Fruit fly (Drosophila melanogaster) whole organism, embryonic: ENCODE measurements around the gene HisCl1.

Source experiments
- Asciz ChIP-seq: fragments of 200-800 bp; sonication (Bioruptor generic); optimal IDR thresholded peaks from 2 replicates; lab custom pipeline; 2017; ENCODE audit warnings: missing biosample characterization, mild to moderate bottlenecking, missing genetic modification characterization, missing genetic modification reagents
- CG10267 ChIP-seq: fragments of 200-800 bp; sonication (Bioruptor generic); optimal IDR thresholded peaks from 2 replicates; lab custom pipeline; 2018; ENCODE audit warnings: missing biosample characterization, mild to moderate bottlenecking, missing genetic modification characterization, moderate library complexity
- CG11456 ChIP-seq: fragments of 200-800 bp; sonication (Bioruptor generic); IDR thresholded peaks from 3 replicates; pipeline ENCODE4 v1.3.6; 2022; ENCODE audit warnings: missing biosample characterization, missing genetic modification characterization
- CG12236 ChIP-seq: fragments of 200-800 bp; sonication (Bioruptor generic); optimal IDR thresholded peaks from 2 replicates; lab custom pipeline; 2016; ENCODE audit warnings: missing biosample characterization, missing genetic modification characterization
- CG15011 ChIP-seq: fragments of 200-800 bp; sonication (Bioruptor generic); optimal IDR thresholded peaks from 3 replicates; lab custom pipeline; 2018; ENCODE audit warnings: missing biosample characterization, mild to moderate bottlenecking, missing genetic modification characterization
- CG15601 ChIP-seq: fragments of 200-800 bp; sonication (Bioruptor generic); optimal IDR thresholded peaks from 3 replicates; lab custom pipeline; 2019; ENCODE audit warnings: missing biosample characterization, mild to moderate bottlenecking, missing genetic modification characterization, moderate library complexity
- CG2202 ChIP-seq: fragments of 200-800 bp; sonication (Bioruptor generic); optimal IDR thresholded peaks from 2 replicates; lab custom pipeline; 2018; ENCODE audit warnings: missing biosample characterization, mild to moderate bottlenecking, missing genetic modification characterization
- CG3163 ChIP-seq: fragments of 200-800 bp; sonication (Bioruptor generic); optimal IDR thresholded peaks from 3 replicates; lab custom pipeline; 2016; ENCODE audit warnings: missing biosample characterization, missing genetic modification characterization
- CG3726 ChIP-seq: fragments of 200-800 bp; sonication (Bioruptor generic); IDR thresholded peaks from 3 replicates; pipeline ENCODE4, ENCODE4 v1.3.6; 2022; ENCODE audit warnings: missing biosample characterization, missing genetic modification characterization
- CG3847 ChIP-seq: fragments of 200-800 bp; sonication (Bioruptor generic); IDR thresholded peaks from 2 replicates; pipeline ENCODE4 v1.3.6; 2022; ENCODE audit warnings: missing biosample characterization, missing genetic modification characterization
- CG4424 ChIP-seq: fragments of 200-800 bp; sonication (Bioruptor generic); optimal IDR thresholded peaks from 3 replicates; lab custom pipeline; 2016; ENCODE audit warnings: missing biosample characterization, missing genetic modification characterization
- CG4617 ChIP-seq: fragments of 200-800 bp; sonication (Bioruptor generic); optimal IDR thresholded peaks from 3 replicates; lab custom pipeline; 2016; ENCODE audit warnings: missing biosample characterization, missing genetic modification characterization, borderline replicate concordance
- CG4730 ChIP-seq: fragments of 200-800 bp; sonication (Bioruptor generic); IDR thresholded peaks from 2 replicates; pipeline ENCODE4 v1.3.6; 2022; ENCODE audit warnings: missing biosample characterization, missing genetic modification characterization
- CG6254 ChIP-seq: fragments of 200-800 bp; sonication (Bioruptor generic); optimal IDR thresholded peaks from 3 replicates; lab custom pipeline; 2017; ENCODE audit warnings: mild to moderate bottlenecking, missing biosample characterization, missing genetic modification reagents, missing genetic modification characterization
- CG6683 ChIP-seq: fragments of 200-800 bp; sonication (Bioruptor generic); optimal IDR thresholded peaks from 2 replicates; lab custom pipeline; 2017; ENCODE audit warnings: missing biosample characterization, mild to moderate bottlenecking, missing genetic modification characterization, missing genetic modification reagents
- CG6813 ChIP-seq: fragments of 200-800 bp; sonication (Bioruptor generic); optimal IDR thresholded peaks from 2 replicates; lab custom pipeline; 2017; ENCODE audit warnings: missing biosample characterization, missing genetic modification characterization, mild to moderate bottlenecking, moderate library complexity, missing genetic modification reagents
- CG6854 ChIP-seq: fragments of 200-800 bp; sonication (Bioruptor generic); optimal IDR thresholded peaks from 3 replicates; lab custom pipeline; 2017; ENCODE audit warnings: missing biosample characterization, mild to moderate bottlenecking, missing genetic modification characterization
- CG7271 ChIP-seq: fragments of 200-800 bp; sonication (Bioruptor generic); optimal IDR thresholded peaks from 2 replicates; lab custom pipeline; 2018; ENCODE audit warnings: missing biosample characterization, mild to moderate bottlenecking, missing genetic modification characterization, moderate library complexity
- CG7786 ChIP-seq: fragments of 200-800 bp; sonication (Bioruptor generic); optimal IDR thresholded peaks from 2 replicates; lab custom pipeline; 2016; ENCODE audit warnings: missing biosample characterization, missing genetic modification characterization
- CG7963 ChIP-seq: fragments of 200-800 bp; sonication (Bioruptor generic); IDR thresholded peaks from 3 replicates; pipeline ENCODE4 v1.3.6; 2022; ENCODE audit warnings: missing biosample characterization, missing genetic modification characterization; ENCODE audit not compliant: partially characterized antibody
- CG9215 ChIP-seq: fragments of 200-800 bp; sonication (Bioruptor generic); IDR thresholded peaks from 2 replicates; pipeline ENCODE4 v1.3.6; 2022; ENCODE audit warnings: missing biosample characterization, missing genetic modification characterization
- CG9609 ChIP-seq: fragments of 200-800 bp; sonication (Bioruptor generic); optimal IDR thresholded peaks from 3 replicates; lab custom pipeline; 2016; ENCODE audit warnings: missing biosample characterization, missing genetic modification characterization
- CG9817 ChIP-seq: fragments of 200-800 bp; sonication (Bioruptor generic); optimal IDR thresholded peaks from 2 replicates; lab custom pipeline; 2018; ENCODE audit warnings: missing biosample characterization, mild to moderate bottlenecking, missing genetic modification characterization, moderate library complexity
- D ChIP-seq, 2 experiments: fragments of 200-800 bp in 1 of 2; fragments of >200 bp in 1 of 2; sonication (Bioruptor generic) in 1 of 2; optimal IDR thresholded peaks; 2 replicates in 1 of 2; 3 replicates in 1 of 2; lab custom pipeline; 2017; ENCODE audit warnings: mild to moderate bottlenecking in 1 of 2, missing biosample characterization in 1 of 2, missing genetic modification characterization in 1 of 2, missing genetic modification reagents in 1 of 2
- Doc2 ChIP-seq: fragments of 200-800 bp; sonication (Bioruptor generic); IDR thresholded peaks from 2 replicates; pipeline ENCODE4 v1.3.6; 2022; ENCODE audit warnings: missing biosample characterization, missing genetic modification characterization
- ERR ChIP-seq: fragments of 200-800 bp; sonication (Bioruptor generic); optimal IDR thresholded peaks from 2 replicates; lab custom pipeline; 2016; ENCODE audit warnings: missing biosample characterization, missing genetic modification characterization
- GATAe ChIP-seq: fragments of 200-800 bp; sonication (Bioruptor generic); conservative IDR thresholded peaks from 2 replicates; pipeline ENCODE4 v1.3.6; 2022; ENCODE audit warnings: missing biosample characterization, missing genetic modification characterization
- Hr39 ChIP-seq: fragments of >200 bp; optimal IDR thresholded peaks from 2 replicates; lab custom pipeline; 2017
- Hsf ChIP-seq: fragments of 200-800 bp; sonication (Bioruptor generic); optimal IDR thresholded peaks from 3 replicates; lab custom pipeline; 2016; ENCODE audit warnings: missing biosample characterization, missing genetic modification characterization
- Mad ChIP-seq: fragments of 200-800 bp; sonication (Bioruptor generic); optimal IDR thresholded peaks from 2 replicates; lab custom pipeline; 2016; ENCODE audit warnings: missing biosample characterization, missing genetic modification characterization
- Myb ChIP-seq: fragments of 200-800 bp; sonication (Bioruptor generic); optimal IDR thresholded peaks from 2 replicates; lab custom pipeline; 2016; ENCODE audit warnings: missing biosample characterization, missing genetic modification characterization
- Ravus ChIP-seq: fragments of 200-800 bp; sonication (Bioruptor generic); IDR thresholded peaks from 2 replicates; pipeline ENCODE4 v1.3.6; 2022; ENCODE audit warnings: missing biosample characterization, missing genetic modification characterization
- bab2 ChIP-seq: fragments of 200-800 bp; sonication (Bioruptor generic); optimal IDR thresholded peaks from 2 replicates; lab custom pipeline; 2016; ENCODE audit warnings: missing biosample characterization, missing genetic modification characterization
- bigmax ChIP-seq: fragments of 200-800 bp; sonication (Bioruptor generic); optimal IDR thresholded peaks from 2 replicates; lab custom pipeline; 2018; ENCODE audit warnings: missing biosample characterization, mild to moderate bottlenecking, missing genetic modification characterization
- crp ChIP-seq, 2 experiments: fragments of 200-800 bp; sonication (Bioruptor generic); optimal IDR thresholded peaks; 2 replicates in 1 of 2; 3 replicates in 1 of 2; lab custom pipeline; 2017; ENCODE audit warnings: missing biosample characterization in 2 of 2, missing genetic modification characterization in 2 of 2, mild to moderate bottlenecking in 1 of 2, moderate library complexity in 1 of 2
- dysf ChIP-seq: fragments of 200-800 bp; sonication (Bioruptor generic); IDR thresholded peaks from 3 replicates; pipeline ENCODE4 v1.3.6; 2022; ENCODE audit warnings: missing biosample characterization, missing genetic modification characterization
- emc ChIP-seq: fragments of 200-800 bp; sonication (Bioruptor generic); optimal IDR thresholded peaks from 2 replicates; lab custom pipeline; 2016; ENCODE audit warnings: missing biosample characterization, missing genetic modification characterization
- fd102C ChIP-seq: fragments of 200-800 bp; sonication (Bioruptor generic); optimal IDR thresholded peaks from 2 replicates; lab custom pipeline; 2018; ENCODE audit warnings: missing biosample characterization, mild to moderate bottlenecking, missing genetic modification characterization, moderate library complexity
- grau ChIP-seq: fragments of 200-800 bp; optimal IDR thresholded peaks from 3 replicates; lab custom pipeline; 2019; ENCODE audit warnings: missing biosample characterization, mild to moderate bottlenecking, missing genetic modification characterization, moderate library complexity
- kah ChIP-seq: fragments of 200-800 bp; sonication (Bioruptor generic); optimal IDR thresholded peaks from 2 replicates; lab custom pipeline; 2018; ENCODE audit warnings: missing biosample characterization, mild to moderate bottlenecking, missing genetic modification characterization
- lilli ChIP-seq: fragments of 200-800 bp; sonication (Bioruptor generic); optimal IDR thresholded peaks from 3 replicates; lab custom pipeline; 2016; ENCODE audit warnings: missing biosample characterization, missing genetic modification characterization
- mld ChIP-seq: fragments of 200-800 bp; sonication (Bioruptor generic); IDR thresholded peaks from 3 replicates; pipeline ENCODE4 v1.3.6; 2022; ENCODE audit warnings: missing biosample characterization, missing genetic modification characterization; ENCODE audit not compliant: partially characterized antibody
- nmo ChIP-seq: fragments of 200-800 bp; sonication (Bioruptor generic); optimal IDR thresholded peaks from 2 replicates; lab custom pipeline; 2018; ENCODE audit warnings: missing biosample characterization, mild to moderate bottlenecking, missing genetic modification characterization, moderate library complexity
- nom ChIP-seq: fragments of 200-800 bp; sonication (Bioruptor generic); optimal IDR thresholded peaks from 2 replicates; lab custom pipeline; 2017; ENCODE audit warnings: missing biosample characterization, missing genetic modification characterization, mild to moderate bottlenecking, moderate library complexity, missing genetic modification reagents
- seq ChIP-seq: fragments of 200-800 bp; sonication (Bioruptor generic); IDR thresholded peaks from 2 replicates; pipeline ENCODE4 v1.3.6; 2022; ENCODE audit warnings: missing biosample characterization, missing genetic modification characterization
- tap ChIP-seq: fragments of 200-800 bp; optimal IDR thresholded peaks from 3 replicates; lab custom pipeline; 2019; ENCODE audit warnings: missing biosample characterization, mild to moderate bottlenecking, missing genetic modification characterization, moderate library complexity
- tin ChIP-seq: fragments of 200-800 bp; sonication (Bioruptor generic); optimal IDR thresholded peaks from 3 replicates; lab custom pipeline; 2016; ENCODE audit warnings: missing biosample characterization, missing genetic modification characterization
- toy ChIP-seq: fragments of 200-800 bp; sonication (Bioruptor generic); IDR thresholded peaks from 2 replicates; pipeline ENCODE4 v1.3.6; 2022; ENCODE audit warnings: missing biosample characterization, missing genetic modification characterization
- vvl ChIP-seq: fragments of 200-800 bp; sonication (Bioruptor generic); IDR thresholded peaks from 2 replicates; pipeline ENCODE4 v1.3.6; 2022; ENCODE audit warnings: missing biosample characterization, missing genetic modification characterization

The HisCl1 gene

DNA sequence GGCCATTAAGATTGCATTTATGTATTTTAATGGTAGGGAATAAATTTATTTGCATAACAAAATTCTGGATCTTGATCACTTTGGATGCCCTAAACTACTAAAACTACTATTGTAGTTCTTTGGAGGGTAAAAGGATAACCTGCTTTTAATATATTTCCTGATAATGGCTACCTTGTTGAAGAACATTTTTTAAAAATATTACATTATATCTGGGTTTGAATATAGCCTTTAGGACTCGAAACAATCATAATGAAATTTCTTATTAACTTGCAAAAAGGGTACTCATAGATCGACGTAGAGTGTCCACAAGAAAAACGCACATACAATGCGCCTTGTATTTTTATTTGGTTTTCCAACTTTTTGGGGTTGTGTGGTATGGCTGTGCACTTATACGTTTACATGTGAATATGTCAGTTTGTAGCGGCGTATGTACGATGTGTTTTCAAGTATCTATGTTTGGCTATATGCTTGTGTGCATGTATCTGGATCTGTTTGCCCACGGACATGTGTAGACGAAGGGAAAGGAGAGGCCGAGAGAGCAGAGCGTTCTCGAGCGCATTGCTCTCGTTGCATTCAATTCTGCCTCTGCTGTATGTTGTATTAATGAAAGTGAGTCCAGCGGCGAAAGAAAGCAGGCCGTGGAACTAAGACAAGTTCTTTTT, 7.5 kb upstream of the HisCl1 start (continued):
- TF ChIP-seq GATAe (GFP tag; lab: Robert Waterston, UW): no peak
- peak; percentile 58 for TF ChIP-seq bab2 (GFP tag; lab: Kevin White, UChicago)
- TF ChIP-seq Asciz (GFP tag; lab: Kevin White, UChicago): peak; percentile 62
- TF ChIP-seq CG7271: no peak
- TF ChIP-seq CG6254 (GFP tag; lab: Kevin White, UChicago): peak; percentile 75
- peak; percentile 68 for TF ChIP-seq tin (GFP tag; lab: Kevin White, UChicago)
- no peak for TF ChIP-seq CG9215 (GFP tag; lab: Robert Waterston, UW)
- no peak for TF ChIP-seq Doc2
- TF ChIP-seq Hr39: no peak
- no peak for TF ChIP-seq emc (GFP tag; lab: Kevin White, UChicago)
- TF ChIP-seq CG15011 (GFP tag; lab: Kevin White, UChicago): peak; percentile 46
- no peak for TF ChIP-seq crp (GFP tag; optimal IDR thresholded peaks at IDR 0.05; lab: Kevin White, UChicago)
- no peak for TF ChIP-seq seq (GFP tag; lab: Robert Waterston, UW)
- TF ChIP-seq CG3847 (GFP tag; lab: Robert Waterston, UW): no peak
- TF ChIP-seq CG10267: peak; percentile 80
- peak; percentile 82 for TF ChIP-seq CG2202 (tag; lab: Kevin White, UChicago)
- TF ChIP-seq Hsf (GFP tag; lab: Kevin White, UChicago): peak; percentile 68
- peak; percentile 75; the same call in 1 of the 2 replicates for TF ChIP-seq vvl (GFP tag; lab: Robert Waterston, UW)
- no peak for TF ChIP-seq mld (GFP tag; lab: Robert Waterston, UW)
- peak; percentile 61 for TF ChIP-seq lilli (GFP tag; lab: Kevin White, UChicago)
- peak; percentile 15 for TF ChIP-seq CG6813 (GFP tag; lab: Kevin White, UChicago)
- no peak for TF ChIP-seq CG11456 (GFP tag; lab: Robert Waterston, UW)
- peak; percentile 42 for TF ChIP-seq fd102C
- TF ChIP-seq grau (tag; lab: Kevin White, UChicago): peak; percentile 80
- peak; percentile 46 for TF ChIP-seq CG12236 (GFP tag; lab: Kevin White, UChicago)
- TF ChIP-seq Ravus (GFP tag; lab: Robert Waterston, UW): no peak
- TF ChIP-seq CG3163 (GFP tag; lab: Kevin White, UChicago): no peak
- TF ChIP-seq CG7963: no peak
- TF ChIP-seq nmo: peak; percentile 95
- TF ChIP-seq CG9609 (GFP tag; lab: Kevin White, UChicago): peak; percentile 20
- TF ChIP-seq CG3726 (GFP tag; lab: Robert Waterston, UW): no peak
- no peak for TF ChIP-seq toy (GFP tag; lab: Robert Waterston, UW)
- no peak for TF ChIP-seq D (optimal IDR thresholded peaks at IDR 0.05; lab: Kevin White, UChicago)
- TF ChIP-seq D (GFP tag; optimal IDR thresholded peaks at IDR 0.05; lab: Kevin White, UChicago): peak; percentile 79
- TF ChIP-seq CG4730 (GFP tag; lab: Robert Waterston, UW): no peak
- no peak for TF ChIP-seq bigmax (GFP tag; lab: Kevin White, UChicago)
- peak; percentile 43; the same call in 1 of the 3 replicates for TF ChIP-seq dysf (GFP tag; lab: Robert Waterston, UW)
- TF ChIP-seq CG4617 (GFP tag; lab: Kevin White, UChicago): peak; percentile 37
- no peak for TF ChIP-seq CG6854
- peak; percentile 5 for TF ChIP-seq CG9817 (tag; lab: Kevin White, UChicago)
- TF ChIP-seq CG7786 (GFP tag; lab: Kevin White, UChicago): peak; percentile 49
- TF ChIP-seq Mad (GFP tag; lab: Kevin White, UChicago): peak; percentile 56
- TF ChIP-seq nom (GFP tag; lab: Kevin White, UChicago): peak; percentile 66
- TF ChIP-seq tap (tag; lab: Kevin White, UChicago): peak; percentile 43
- TF ChIP-seq kah (GFP tag; lab: Kevin White, UChicago): no peak
- no peak for TF ChIP-seq Myb (GFP tag; lab: Kevin White, UChicago)
- peak; percentile 87 for TF ChIP-seq CG15601 (tag; lab: Kevin White, UChicago)
- TF ChIP-seq CG6683 (GFP tag; lab: Kevin White, UChicago): no peak
- no peak for TF ChIP-seq ERR (GFP tag; lab: Kevin White, UChicago)
- peak; percentile 80 for TF ChIP-seq CG4424
